Fruit fly (Drosophila melanogaster): ENCODE data around the gene CG13005.

The CG13005 gene

dm6 chrX:16833097-16833496 lies 29.6 kb downstream of the CG13005 start (continued):
- TF ChIP-seq CG7963 (GFP tag; IDR thresholded peaks at IDR 0.05; ENCODE audit: partially characterized antibody): no peak
- peak; percentile 75 for TF ChIP-seq CG11247 (GFP tag; IDR thresholded peaks at IDR 0.05)
- peak; percentile 31 for TF ChIP-seq Spps (tag; optimal IDR thresholded peaks at IDR 0.05)
- TF ChIP-seq Xbp1 (GFP tag; optimal IDR thresholded peaks at IDR 0.05): peak; percentile 79
- TF ChIP-seq CG15479 (GFP tag; optimal IDR thresholded peaks at IDR 0.05): no peak
- TF ChIP-seq ac (GFP tag; optimal IDR thresholded peaks at IDR 0.05): no peak
- peak; percentile 57; the same call in 1 of the 2 replicates for TF ChIP-seq wdn (GFP tag; IDR thresholded peaks at IDR 0.05)
- peak; percentile 34; the same call in 1 of the 2 replicates for TF ChIP-seq gt (GFP tag; IDR thresholded peaks at IDR 0.05)
- TF ChIP-seq CG2116 (GFP tag; optimal IDR thresholded peaks at IDR 0.05): peak; percentile 12
- no peak for TF ChIP-seq Opbp (GFP tag; IDR thresholded peaks at IDR 0.05; ENCODE audit: partially characterized antibody)
- peak; percentile 36 for TF ChIP-seq cwo (GFP tag; optimal IDR thresholded peaks at IDR 0.05)
- peak; percentile 79 for TF ChIP-seq CG15269 (tag; optimal IDR thresholded peaks at IDR 0.05)
- no peak for TF ChIP-seq Tbp (GFP tag; optimal IDR thresholded peaks at IDR 0.05)
- TF ChIP-seq hth (optimal IDR thresholded peaks at IDR 0.05): no peak
- peak; percentile 55; the same call in 1 of the 3 replicates for TF ChIP-seq jigr1 (GFP tag; IDR thresholded peaks at IDR 0.05)
- peak; percentile 71 for TF ChIP-seq bcd (GFP tag; optimal IDR thresholded peaks at IDR 0.05)
- TF ChIP-seq trem (tag; optimal IDR thresholded peaks at IDR 0.05): peak; percentile 74
- TF ChIP-seq org-1 (GFP tag; optimal IDR thresholded peaks at IDR 0.05): peak; percentile 66
- peak; percentile 69 for TF ChIP-seq CG8944 (GFP tag; optimal IDR thresholded peaks at IDR 0.05)
- TF ChIP-seq CG9817 (tag; optimal IDR thresholded peaks at IDR 0.05): peak; percentile 63
- no peak for TF ChIP-seq C15 (GFP tag; IDR thresholded peaks at IDR 0.05)
- no peak for TF ChIP-seq ro (GFP tag; IDR thresholded peaks at IDR 0.05)
- peak; percentile 75 for TF ChIP-seq CG4820 (GFP tag; optimal IDR thresholded peaks at IDR 0.05)
- TF ChIP-seq rib (GFP tag; IDR thresholded peaks at IDR 0.05): no peak
- no peak for TF ChIP-seq ftz-f1 (GFP tag; optimal IDR thresholded peaks at IDR 0.05)
- TF ChIP-seq HHEX (GFP tag; optimal IDR thresholded peaks at IDR 0.05): peak; percentile 64
- no peak for TF ChIP-seq luna (GFP tag; optimal IDR thresholded peaks at IDR 0.05)
- peak; percentile 64 for TF ChIP-seq nom (GFP tag; optimal IDR thresholded peaks at IDR 0.05)
- TF ChIP-seq Dip3 (GFP tag; optimal IDR thresholded peaks at IDR 0.05): no peak
- TF ChIP-seq Hr39 (optimal IDR thresholded peaks at IDR 0.05): no peak
- TF ChIP-seq aop (GFP tag; IDR thresholded peaks at IDR 0.05): 0 out of 2 replicates have a peak, but pooled peaks have one; percentile 39
- TF ChIP-seq CG13894 (tag; optimal IDR thresholded peaks at IDR 0.05): no peak
- TF ChIP-seq stc (GFP tag; IDR thresholded peaks at IDR 0.05): peak; percentile 76
- peak; percentile 50 for TF ChIP-seq Side (GFP tag; optimal IDR thresholded peaks at IDR 0.05)
- TF ChIP-seq Lim3 (GFP tag; IDR thresholded peaks at IDR 0.05): 0 out of 2 replicates have a peak, but pooled peaks have one; percentile 30
- peak; percentile 65 for TF ChIP-seq CG4707 (GFP tag; optimal IDR thresholded peaks at IDR 0.05)
- peak; percentile 56 for TF ChIP-seq her (GFP tag; optimal IDR thresholded peaks at IDR 0.05)
- TF ChIP-seq pros (GFP tag; optimal IDR thresholded peaks at IDR 0.05): no peak
- peak; percentile 66 for TF ChIP-seq slbo (GFP tag; IDR thresholded peaks at IDR 0.05)
- TF ChIP-seq CG2712 (tag; optimal IDR thresholded peaks at IDR 0.05): peak; percentile 80
- TF ChIP-seq zfh1 (GFP tag; IDR thresholded peaks at IDR 0.05): peak; percentile 81
- no peak for TF ChIP-seq CG10321 (GFP tag; IDR thresholded peaks at IDR 0.05)
- peak; percentile 51 for TF ChIP-seq NC2β (GFP tag; optimal IDR thresholded peaks at IDR 0.05)
- peak; percentile 44 for TF ChIP-seq Nf-YB (GFP tag; optimal IDR thresholded peaks at IDR 0.05)
- TF ChIP-seq CG14441 (GFP tag; IDR thresholded peaks at IDR 0.05): peak; percentile 70
- TF ChIP-seq phol (tag; optimal IDR thresholded peaks at IDR 0.05): peak; percentile 79
- TF ChIP-seq Dfd (GFP tag; optimal IDR thresholded peaks at IDR 0.05): no peak
- no peak for TF ChIP-seq ssp (GFP tag; IDR thresholded peaks at IDR 0.05)
- TF ChIP-seq CG31365 (tag; optimal IDR thresholded peaks at IDR 0.05): peak; percentile 44
- TF ChIP-seq CG15073 (GFP tag; optimal IDR thresholded peaks at IDR 0.05): no peak
- TF ChIP-seq CG12769 (tag; optimal IDR thresholded peaks at IDR 0.05): peak; percentile 78
- TF ChIP-seq scrt (GFP tag; optimal IDR thresholded peaks at IDR 0.05): peak; percentile 30

Measured in whole organism, embryonic.